Worm (Caenorhabditis elegans): ENCODE data around the gene cyp-34A7.

Gene cyp-34A7

DNA sequence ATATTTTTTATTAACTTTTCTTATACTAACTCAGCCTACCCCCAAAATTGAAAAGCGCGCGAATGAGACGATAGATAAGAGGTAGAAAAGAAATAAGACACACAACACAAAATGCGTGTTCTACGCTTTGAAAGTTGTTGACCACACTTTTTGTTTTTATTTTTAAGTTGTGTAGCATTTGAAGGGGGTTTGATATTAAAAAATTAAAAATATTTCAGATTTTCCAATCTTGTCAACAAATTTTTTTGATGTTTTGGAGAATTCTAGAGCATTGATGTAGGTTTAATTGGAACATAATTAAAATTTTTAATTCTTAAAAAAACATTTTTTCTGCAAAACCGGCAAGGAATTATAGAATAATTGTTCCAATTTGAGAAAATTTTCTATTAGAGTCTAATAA is 2.4 kb downstream of the cyp-34A7 start, which contains the start of gene cyp-34A6:
Gene cyp-34A6, minus strand, starts transcription at position 101 of the 400 bp plus-strand sequence.
- TF ChIP-seq lin-15B (tag; optimal IDR thresholded peaks at IDR 0.05) (no peak), sox-4 (tag; optimal IDR thresholded peaks at IDR 0.05) (no peak), nhr-76 (tag; optimal IDR thresholded peaks at IDR 0.05) (no peak), pag-3 (tag; optimal IDR thresholded peaks at IDR 0.05; ENCODE audit: borderline replicate concordance, insufficient read depth) (no peak), nhr-20 (tag; optimal IDR thresholded peaks at IDR 0.05) (no peak)

DNA sequence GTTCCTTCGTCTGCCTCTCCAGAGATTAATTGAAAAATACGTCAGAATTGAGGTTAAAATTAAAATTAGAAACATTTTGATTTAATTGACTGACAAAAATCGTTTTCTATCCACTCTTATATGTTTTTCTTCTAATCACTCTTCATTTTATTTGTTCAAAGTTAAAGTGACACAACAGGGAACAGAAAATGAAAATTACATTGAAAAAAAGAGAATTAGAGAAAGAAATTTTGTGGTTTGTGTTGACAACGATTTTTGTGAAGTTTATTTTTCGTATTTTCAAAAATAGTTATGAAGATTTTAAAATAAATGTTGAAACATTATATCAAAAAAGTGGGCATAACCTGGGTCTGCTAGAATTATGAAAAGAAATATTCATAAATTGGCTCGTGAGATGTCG is 6.0 kb downstream of the cyp-34A7 start, which contains the start of gene cyp-34A5:
Gene cyp-34A5, minus strand, starts transcription at position 101 of the 400 bp plus-strand sequence.
- TF ChIP-seq unc-30 (tag; optimal IDR thresholded peaks at IDR 0.05) (no peak), jun-1 (tag; optimal IDR thresholded peaks at IDR 0.05) (no peak), nhr-20 (tag; optimal IDR thresholded peaks at IDR 0.05) (peak; percentile 30)

DNA sequence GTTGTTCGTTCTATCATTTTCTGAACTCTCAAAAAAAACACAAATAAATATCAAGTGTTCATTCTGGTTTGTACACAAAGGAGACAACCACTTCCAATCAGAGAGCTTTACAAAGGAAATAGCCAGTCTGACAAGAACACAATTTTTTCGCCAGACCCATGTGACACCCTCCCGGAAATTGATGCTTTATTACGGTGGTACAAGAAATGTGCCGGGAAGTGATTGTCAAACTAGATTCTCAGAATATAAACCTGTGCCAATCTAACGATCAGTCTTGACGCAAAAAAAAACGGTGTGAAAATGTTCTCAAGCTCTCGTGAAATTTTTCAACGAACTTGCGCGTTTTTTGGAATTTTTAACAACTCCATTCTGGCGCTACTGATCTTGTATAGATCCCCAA is 9.9 kb downstream of the cyp-34A7 start, which contains the start of gene str-247:
Gene str-247, plus strand, starts transcription at position 301 of the 400 bp plus-strand sequence.
- TF ChIP-seq ztf-4 (tag; optimal IDR thresholded peaks at IDR 0.05), result no peak
- no peak for TF ChIP-seq nhr-47 (tag; optimal IDR thresholded peaks at IDR 0.05)
- TF ChIP-seq lsy-2 (tag; optimal IDR thresholded peaks at IDR 0.05), result no peak
- no peak for TF ChIP-seq efl-3 (GFP tag; optimal IDR thresholded peaks at IDR 0.05)
- TF ChIP-seq unc-62 (GFP tag; optimal IDR thresholded peaks at IDR 0.05), result no peak
- TF ChIP-seq sptf-1 (tag; optimal IDR thresholded peaks at IDR 0.05), result no peak
- no peak for TF ChIP-seq dsc-1 (tag; optimal IDR thresholded peaks at IDR 0.05)
- no peak for TF ChIP-seq jun-1 (tag; optimal IDR thresholded peaks at IDR 0.05)
- no peak for TF ChIP-seq isw-1 (GFP tag; IDR thresholded peaks at IDR 0.05)
- no peak for TF ChIP-seq alr-1 (tag; optimal IDR thresholded peaks at IDR 0.05; ENCODE audit: borderline replicate concordance)
- no peak for TF ChIP-seq ceh-88 (GFP tag; IDR thresholded peaks at IDR 0.05)
- no peak for TF ChIP-seq C16A3.4 (tag; optimal IDR thresholded peaks at IDR 0.05)
- no peak for TF ChIP-seq mef-2 (tag; optimal IDR thresholded peaks at IDR 0.05)
- no peak for TF ChIP-seq egl-13 (tag; optimal IDR thresholded peaks at IDR 0.05)
- no peak for TF ChIP-seq ceh-63 (GFP tag; optimal IDR thresholded peaks at IDR 0.05)
- no peak for TF ChIP-seq pax-3 (tag; optimal IDR thresholded peaks at IDR 0.05)
- no peak for TF ChIP-seq lin-15B (tag; optimal IDR thresholded peaks at IDR 0.05)

DNA sequence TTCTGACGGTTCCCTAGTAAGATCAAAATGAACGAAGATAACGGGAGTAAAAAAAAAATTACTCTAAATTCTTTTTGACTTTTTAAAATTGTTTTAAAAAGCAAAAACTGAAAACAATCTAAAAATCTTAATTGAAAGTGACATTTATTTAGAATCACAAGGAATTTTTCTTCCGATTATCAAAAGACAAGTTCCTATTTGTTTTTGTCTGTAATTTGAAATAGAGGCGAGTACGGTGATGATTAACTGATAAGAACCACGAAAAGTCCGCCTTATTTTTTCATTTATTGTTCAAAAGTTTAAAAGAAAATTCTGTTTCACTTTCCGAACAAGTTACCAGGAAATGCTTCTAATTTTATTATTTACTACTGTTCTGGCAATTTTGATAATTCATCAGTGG is 13.9 kb downstream of the cyp-34A7 start, which contains the start of gene dach-1:
Gene dach-1, plus strand, starts transcription at position 301 of the 400 bp plus-strand sequence.
- TF ChIP-seq sup-37 (GFP tag; optimal IDR thresholded peaks at IDR 0.05) (no peak), hpl-2 (GFP tag; optimal IDR thresholded peaks at IDR 0.05) (no peak), sox-4 (tag; optimal IDR thresholded peaks at IDR 0.05) (no peak), mep-1 (tag; optimal IDR thresholded peaks at IDR 0.05) (no peak), nhr-90 (tag; optimal IDR thresholded peaks at IDR 0.05; ENCODE audit: poor library complexity) (no peak), zip-4 (GFP tag; optimal IDR thresholded peaks at IDR 0.05) (no peak), jun-1 (tag; optimal IDR thresholded peaks at IDR 0.05) (no peak), nhr-77 (tag; optimal IDR thresholded peaks at IDR 0.05) (no peak)

DNA sequence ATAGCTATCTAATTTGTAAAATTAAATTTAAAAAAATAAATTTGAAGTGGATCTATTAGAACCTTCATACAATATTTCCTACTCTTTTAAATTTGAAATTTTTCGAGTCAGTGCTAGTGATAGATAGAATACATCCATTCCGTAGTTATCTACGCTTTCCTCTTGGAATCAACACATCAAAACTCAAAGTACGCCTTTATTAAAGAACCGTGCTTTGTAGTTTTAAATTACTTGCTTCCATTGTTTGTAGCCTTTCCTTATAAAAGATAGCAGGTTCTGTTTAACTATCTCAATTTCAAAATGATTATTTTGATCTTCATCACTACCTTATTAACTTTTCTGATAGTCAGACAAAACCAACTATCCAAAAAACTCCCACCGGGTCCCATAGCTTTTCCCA is 18.6 kb downstream of the cyp-34A7 start, which contains the start of gene cyp-35B3:
Gene cyp-35B3, plus strand, starts transcription at position 301 of the 400 bp plus-strand sequence.
- no peak for TF ChIP-seq alr-1 (tag; optimal IDR thresholded peaks at IDR 0.05; ENCODE audit: borderline replicate concordance)
- TF ChIP-seq aly-2 (tag; optimal IDR thresholded peaks at IDR 0.05), result no peak
- no peak for TF ChIP-seq unc-62 (GFP tag; optimal IDR thresholded peaks at IDR 0.05)
- no peak for TF ChIP-seq vab-15 (tag; optimal IDR thresholded peaks at IDR 0.05)
- no peak for TF ChIP-seq C16A3.4 (tag; optimal IDR thresholded peaks at IDR 0.05)
- TF ChIP-seq unc-30 (tag; optimal IDR thresholded peaks at IDR 0.05), result no peak
- no peak for TF ChIP-seq snu-23 (GFP tag; optimal IDR thresholded peaks at IDR 0.05)
- no peak for TF ChIP-seq zip-4 (GFP tag; optimal IDR thresholded peaks at IDR 0.05)
- no peak for TF ChIP-seq lin-14 (GFP tag; optimal IDR thresholded peaks at IDR 0.05)
- TF ChIP-seq xbp-1 (tag; optimal IDR thresholded peaks at IDR 0.05), result no peak
- no peak for TF ChIP-seq fkh-8 (tag; optimal IDR thresholded peaks at IDR 0.05)
- TF ChIP-seq dpl-1 (GFP tag; optimal IDR thresholded peaks at IDR 0.05), result no peak
- TF ChIP-seq nhr-90 (tag; optimal IDR thresholded peaks at IDR 0.05; ENCODE audit: poor library complexity), result no peak
- TF ChIP-seq pax-3 (tag; optimal IDR thresholded peaks at IDR 0.05), result no peak
- no peak for TF ChIP-seq C34B4.2 (tag; optimal IDR thresholded peaks at IDR 0.05)

Data from whole organism, L1 larva.